Worm (Caenorhabditis elegans) whole organism, late embryonic: ENCODE measurements around the gene F46G10.2.

Experiments used
- ama-1 ChIP-seq: fragments of 150-350 bp; optimal IDR thresholded peaks from 2 replicates; lab custom pipeline; 2014
- dmd-4 ChIP-seq: sonication (generic microtip); optimal IDR thresholded peaks from 2 replicates; lab custom pipeline; 2016; ENCODE audit warnings: borderline replicate concordance, missing genetic modification characterization, missing compliant biosample characterization
- dve-1 ChIP-seq: sonication (generic microtip); optimal IDR thresholded peaks from 2 replicates; lab custom pipeline; 2017; ENCODE audit warnings: antibody characterized with exemption, mild to moderate bottlenecking, missing genetic modification characterization, missing compliant biosample characterization
- eyg-1 ChIP-seq: sonication (generic microtip); optimal IDR thresholded peaks from 2 replicates; lab custom pipeline; 2016; ENCODE audit warnings: missing genotype, missing genetic modification characterization, missing compliant biosample characterization
- fax-1 ChIP-seq: sonication (generic microtip); optimal IDR thresholded peaks from 2 replicates; lab custom pipeline; 2016; ENCODE audit warnings: missing genotype, missing genetic modification characterization, missing compliant biosample characterization
- mec-3 ChIP-seq: sonication (generic microtip); optimal IDR thresholded peaks from 2 replicates; lab custom pipeline; 2016; ENCODE audit warnings: borderline replicate concordance, missing genetic modification characterization, missing compliant biosample characterization
- nhr-11 ChIP-seq: fragments of 150-350 bp; optimal IDR thresholded peaks from 2 replicates; lab custom pipeline; 2014; ENCODE audit warnings: missing biosample characterization, missing genetic modification characterization
- pag-3 ChIP-seq: sonication (generic microtip); optimal IDR thresholded peaks from 2 replicates; lab custom pipeline; 2016; ENCODE audit warnings: missing compliant biosample characterization, missing genetic modification characterization, borderline replicate concordance
- pax-1 ChIP-seq: fragments of 150-350 bp; optimal IDR thresholded peaks from 2 replicates; lab custom pipeline; 2014; ENCODE audit warnings: missing biosample characterization, missing genetic modification characterization
- pha-4 ChIP-seq: fragments of 150-350 bp; optimal IDR thresholded peaks from 2 replicates; lab custom pipeline; 2018; ENCODE audit warnings: missing biosample characterization, missing genetic modification reagents, missing genetic modification characterization
- sox-4 ChIP-seq: sonication (generic microtip); optimal IDR thresholded peaks from 2 replicates; lab custom pipeline; 2017; ENCODE audit warnings: mild to moderate bottlenecking, missing genetic modification characterization, inconsistent platforms, missing compliant biosample characterization
- tbx-2 ChIP-seq: sonication (generic microtip); optimal IDR thresholded peaks from 2 replicates; lab custom pipeline; 2016; ENCODE audit warnings: missing genetic modification characterization, missing compliant biosample characterization
- unc-86 ChIP-seq: sonication (generic microtip); optimal IDR thresholded peaks from 2 replicates; lab custom pipeline; 2016; ENCODE audit warnings: missing genetic modification characterization, missing compliant biosample characterization

ce11 chrX:13294669-13295068 is 28.1 kb upstream of the F46G10.2 start, which contains the start of gene srd-36:
- TF ChIP-seq tbx-2 (tag; lab: Kevin White, UChicago) (no peak), ama-1 (lab: Kevin White, UChicago) (no peak), pha-4 (tag; lab: Kevin White, UChicago) (no peak), pax-1 (tag; lab: Kevin White, UChicago) (no peak), mec-3 (no peak), fax-1 (no peak), nhr-11 (tag; lab: Kevin White, UChicago) (no peak), pag-3 (no peak), unc-86 (tag; lab: Kevin White, UChicago) (no peak), dmd-4 (tag; lab: Kevin White, UChicago) (no peak), eyg-1 (tag; lab: Kevin White, UChicago) (no peak), dve-1 (no peak), sox-4 (tag; lab: Kevin White, UChicago) (no peak)
